Fruit fly (Drosophila melanogaster): Measurements from ENCODE around the gene bgm.

dm6 chr2L:14007801-14008200 lies 5.0 kb upstream of the bgm start, which contains the start of gene CG42692:
- TF ChIP-seq eyg (GFP tag; optimal IDR thresholded peaks at IDR 0.05) (no peak), CoRest (tag; optimal IDR thresholded peaks at IDR 0.05) (no peak), Abd-B (GFP tag; optimal IDR thresholded peaks at IDR 0.05) (no peak)

Data from whole organism, embryonic.